Worm (Caenorhabditis elegans): ENCODE measurements around the gene doxa-1.

ce11 chrIII:8596692-8597091 lies 15.8 kb downstream of the doxa-1 start:
- no peak for TF ChIP-seq snpc-4 (tag; optimal IDR thresholded peaks at IDR 0.05)
- no peak for TF ChIP-seq aly-2 (tag; optimal IDR thresholded peaks at IDR 0.05)
- no peak for TF ChIP-seq zag-1 (tag; optimal IDR thresholded peaks at IDR 0.05)
- TF ChIP-seq nhr-6 (tag; optimal IDR thresholded peaks at IDR 0.05) = no peak
